ENCODE assay signal across 5 fruit fly cellular contexts in the genomic region with DNA sequence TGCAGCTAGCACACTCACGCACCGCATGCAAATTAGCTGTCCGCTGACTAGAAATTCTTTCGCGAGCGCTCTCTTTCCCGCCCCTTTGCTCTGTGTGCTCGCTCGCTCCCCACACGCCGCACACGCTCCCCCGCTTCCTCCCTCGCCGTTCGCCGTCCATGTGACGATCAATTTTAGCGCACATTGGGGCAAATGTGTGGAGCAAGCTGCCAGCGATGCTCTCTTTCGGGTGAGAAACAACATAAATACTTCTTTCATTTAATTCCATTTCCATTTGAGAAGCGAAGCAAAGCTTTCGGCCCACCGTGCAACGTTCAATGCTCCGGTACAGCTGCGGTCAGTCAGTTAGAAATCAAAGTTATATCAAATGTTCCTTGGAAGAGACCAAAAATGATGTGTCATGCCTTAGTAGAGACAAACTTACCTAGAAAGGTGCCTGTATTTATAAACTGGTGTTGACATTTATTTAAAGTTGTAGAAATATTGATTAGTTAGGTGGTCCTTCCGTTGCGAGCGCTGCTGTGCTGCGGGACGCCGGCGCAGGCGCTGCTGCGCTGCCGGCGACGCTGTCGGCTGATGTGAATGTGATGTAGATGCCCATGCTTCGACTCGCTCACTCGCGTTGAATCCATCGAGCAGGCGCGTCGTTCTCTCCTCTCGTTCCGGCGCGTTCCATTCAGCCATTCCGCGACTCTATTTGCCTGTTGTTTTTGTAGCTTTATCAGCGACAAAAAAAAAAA.
TF ChIP-seq lines count a peak whose summit lies in the region.

No protein-coding gene starts in this region.

TF ChIP-seq in whole organism, adult, 20 proteins besides CTCF, POLR2A, EP300 and RAD21 (continued from another document):
- TF ChIP-seq CG7045 (GFP tag; optimal IDR thresholded peaks at IDR 0.05; lab: Kevin White, UChicago) (peak; percentile 93), Clk (GFP tag; optimal IDR thresholded peaks at IDR 0.05; lab: Kevin White, UChicago) (peak; percentile 77), kay (GFP tag; lab: Kevin White, UChicago; ENCODE audit: borderline replicate concordance) (peak; percentile 56), CG12768 (GFP tag; optimal IDR thresholded peaks at IDR 0.05; lab: Kevin White, UChicago) (peak; percentile 85), ovo (GFP tag; optimal IDR thresholded peaks at IDR 0.05; lab: Kevin White, UChicago) (peak; percentile 46)

TF ChIP-seq in whole organism, embryonic, 481 proteins besides CTCF, POLR2A, EP300 and RAD21 (continued from another document and continues in another):
- TF ChIP-seq Bdp1 (GFP tag; optimal IDR thresholded peaks at IDR 0.05; lab: Kevin White, UChicago) (peak; percentile 90), Hmx (GFP tag; optimal IDR thresholded peaks at IDR 0.05; lab: Kevin White, UChicago) (peak; percentile 86), Hr3 (GFP tag; optimal IDR thresholded peaks at IDR 0.05; lab: Kevin White, UChicago) (peak; percentile 96), lab (GFP tag; optimal IDR thresholded peaks at IDR 0.05; lab: Kevin White, UChicago) (peak; percentile 99), CG15011 (GFP tag; optimal IDR thresholded peaks at IDR 0.05; lab: Kevin White, UChicago) (peak; percentile 94), gce (GFP tag; IDR thresholded peaks at IDR 0.05; lab: Robert Waterston, UW) (peak; percentile 93), pan (optimal IDR thresholded peaks at IDR 0.05; lab: Kevin White, UChicago) (no peak), pan (GFP tag; optimal IDR thresholded peaks at IDR 0.05 in 1 of 2, IDR thresholded peaks at IDR 0.05 in 1 of 2) (peak in 1 of 2 experiments; percentile 97), bigmax (GFP tag; optimal IDR thresholded peaks at IDR 0.05; lab: Kevin White, UChicago) (peak; percentile 62), CG17328 (GFP tag; IDR thresholded peaks at IDR 0.05; lab: Robert Waterston, UW) (peak; percentile 97), CG12155 (GFP tag; optimal IDR thresholded peaks at IDR 0.05; lab: Kevin White, UChicago) (peak; percentile 95), CG7556 (GFP tag; optimal IDR thresholded peaks at IDR 0.05; lab: Kevin White, UChicago) (peak; percentile 98), disco-r (GFP tag; optimal IDR thresholded peaks at IDR 0.05; lab: Kevin White, UChicago) (peak; percentile 95), CG8359 (GFP tag; optimal IDR thresholded peaks at IDR 0.05; lab: Kevin White, UChicago; ENCODE audit: borderline replicate concordance) (peak; percentile 89), twi (tag; optimal IDR thresholded peaks at IDR 0.05; lab: Kevin White, UChicago) (peak; percentile 89), ap (GFP tag; IDR thresholded peaks at IDR 0.05; lab: Robert Waterston, UW) (peak; percentile 93), CG12104 (GFP tag; optimal IDR thresholded peaks at IDR 0.05; lab: Kevin White, UChicago) (peak; percentile 94), zf30C (GFP tag; optimal IDR thresholded peaks at IDR 0.05; lab: Kevin White, UChicago) (peak; percentile 25), CG13894 (tag; optimal IDR thresholded peaks at IDR 0.05; lab: Kevin White, UChicago) (peak; percentile 94), kay (GFP tag; optimal IDR thresholded peaks at IDR 0.05; lab: Kevin White, UChicago) (peak; percentile 94), dpn (GFP tag; optimal IDR thresholded peaks at IDR 0.05; lab: Kevin White, UChicago) (peak; percentile 97 to 98), CG8924 (tag; optimal IDR thresholded peaks at IDR 0.05; lab: Kevin White, UChicago) (peak; percentile 98), YL-1 (GFP tag; optimal IDR thresholded peaks at IDR 0.05; lab: Kevin White, UChicago) (peak; percentile 91), Atf3 (GFP tag; optimal IDR thresholded peaks at IDR 0.05; lab: Kevin White, UChicago) (peak; percentile 92), fd96Cb (tag; optimal IDR thresholded peaks at IDR 0.05; lab: Kevin White, UChicago) (peak; percentile 95), Bteb2 (GFP tag; optimal IDR thresholded peaks at IDR 0.05; lab: Kevin White, UChicago) (peak; percentile 94), Mrtf (GFP tag; IDR thresholded peaks at IDR 0.05; lab: Robert Waterston, UW) (peak; percentile 95), H15 (GFP tag; IDR thresholded peaks at IDR 0.05; lab: Robert Waterston, UW) (peak; percentile 94)

TF ChIP-seq in whole organism, prepupa, 60 proteins besides CTCF, POLR2A, EP300 and RAD21 (continued from another document and continues in another):
- TF ChIP-seq pdm3 (GFP tag; optimal IDR thresholded peaks at IDR 0.05; lab: Kevin White, UChicago) (peak; percentile 98), CG4318 (GFP tag; optimal IDR thresholded peaks at IDR 0.05; lab: Kevin White, UChicago) (peak; percentile 97), Eip93F (GFP tag; optimal IDR thresholded peaks at IDR 0.05; lab: Kevin White, UChicago) (peak; percentile 95), CG11902 (GFP tag; optimal IDR thresholded peaks at IDR 0.05; lab: Kevin White, UChicago) (peak; percentile 95), ss (GFP tag; optimal IDR thresholded peaks at IDR 0.05; lab: Kevin White, UChicago) (peak; percentile 98), CG6163 (GFP tag; IDR thresholded peaks at IDR 0.05; lab: Robert Waterston, UW) (peak; percentile 98), eg (GFP tag; IDR thresholded peaks at IDR 0.05; lab: Robert Waterston, UW) (peak; percentile 97), Hr39 (GFP tag; optimal IDR thresholded peaks at IDR 0.05; lab: Kevin White, UChicago) (peak; percentile 99), Sox14 (GFP tag; optimal IDR thresholded peaks at IDR 0.05; lab: Kevin White, UChicago) (peak; percentile 99), CG16779 (tag; optimal IDR thresholded peaks at IDR 0.05; lab: Kevin White, UChicago) (peak; percentile 98), dac (GFP tag; optimal IDR thresholded peaks at IDR 0.05; lab: Kevin White, UChicago) (peak; percentile 98), achi (GFP tag; optimal IDR thresholded peaks at IDR 0.05; lab: Kevin White, UChicago) (peak; percentile 97), svp (GFP tag; lab: Kevin White, UChicago) (peak; percentile 99), CG11762 (GFP tag; optimal IDR thresholded peaks at IDR 0.05; lab: Kevin White, UChicago; ENCODE audit: insufficient read depth) (peak; percentile 95), Gug (GFP tag; IDR thresholded peaks at IDR 0.05; lab: Robert Waterston, UW) (peak; percentile 95), CG8119 (GFP tag; IDR thresholded peaks at IDR 0.05; lab: Robert Waterston, UW) (peak; percentile 98), CG8632 (GFP tag; optimal IDR thresholded peaks at IDR 0.05; lab: Kevin White, UChicago) (peak; percentile 96), Hr4 (GFP tag; optimal IDR thresholded peaks at IDR 0.05; lab: Kevin White, UChicago) (peak; percentile 97), CG7368 (GFP tag; optimal IDR thresholded peaks at IDR 0.05; lab: Kevin White, UChicago) (peak; percentile 96), CG8319 (GFP tag; optimal IDR thresholded peaks at IDR 0.05; lab: Kevin White, UChicago) (peak; percentile 96), CG9139 (GFP tag; optimal IDR thresholded peaks at IDR 0.05; lab: Kevin White, UChicago) (peak; percentile 95), Hr38 (GFP tag; optimal IDR thresholded peaks at IDR 0.05; lab: Kevin White, UChicago) (no peak), Ets96B (tag; optimal IDR thresholded peaks at IDR 0.05; lab: Kevin White, UChicago) (peak; percentile 97), net (GFP tag; optimal IDR thresholded peaks at IDR 0.05; lab: Kevin White, UChicago) (peak; percentile 98), Sox102F (GFP tag; optimal IDR thresholded peaks at IDR 0.05; lab: Kevin White, UChicago) (peak; percentile 98), cyc (GFP tag; optimal IDR thresholded peaks at IDR 0.05; lab: Kevin White, UChicago) (peak; percentile 98), fd85E (GFP tag; optimal IDR thresholded peaks at IDR 0.05; lab: Kevin White, UChicago) (peak; percentile 89), CG6276 (GFP tag; optimal IDR thresholded peaks at IDR 0.05; lab: Kevin White, UChicago) (peak; percentile 99), dsx (GFP tag; optimal IDR thresholded peaks at IDR 0.05; lab: Kevin White, UChicago; ENCODE audit: poor library complexity, severe bottlenecking) (peak; percentile 97), Ets21C (GFP tag; optimal IDR thresholded peaks at IDR 0.05; lab: Kevin White, UChicago) (peak; percentile 97)

TF ChIP-seq in whole organism, pupa, 21 proteins besides CTCF, POLR2A, EP300 and RAD21 (continued from another document):
- peak; percentile 92 for TF ChIP-seq Pif1B (GFP tag; optimal IDR thresholded peaks at IDR 0.05; lab: Kevin White, UChicago)
- peak; percentile 94 for TF ChIP-seq CG17806 (tag; optimal IDR thresholded peaks at IDR 0.05; lab: Kevin White, UChicago)
- peak; percentile 89 for TF ChIP-seq CG10348 (GFP tag; IDR thresholded peaks at IDR 0.05; lab: Robert Waterston, UW)
- TF ChIP-seq CG4496 (GFP tag; IDR thresholded peaks at IDR 0.05; lab: Robert Waterston, UW), result peak; percentile 98
TF ChIP-seq in whole organism, pupa: peak in this region for 21.

TF ChIP-seq in whole organism, wandering third instar larva, 38 proteins besides CTCF, POLR2A, EP300 and RAD21 (continued from another document):
- TF ChIP-seq ey (GFP tag; optimal IDR thresholded peaks at IDR 0.05; lab: Kevin White, UChicago) (peak; percentile 98), lola (GFP tag; optimal IDR thresholded peaks at IDR 0.05; lab: Kevin White, UChicago) (no peak), CG9705 (GFP tag; optimal IDR thresholded peaks at IDR 0.05; lab: Kevin White, UChicago) (peak; percentile 91), Hnf4 (GFP tag; optimal IDR thresholded peaks at IDR 0.05; lab: Kevin White, UChicago) (peak; percentile 96), CG32264 (GFP tag; optimal IDR thresholded peaks at IDR 0.05; lab: Kevin White, UChicago) (peak; percentile 95), br (GFP tag; optimal IDR thresholded peaks at IDR 0.05; lab: Kevin White, UChicago) (peak; percentile 98), OdsH (GFP tag; optimal IDR thresholded peaks at IDR 0.05; lab: Kevin White, UChicago) (peak; percentile 97), Hr83 (GFP tag; optimal IDR thresholded peaks at IDR 0.05; lab: Kevin White, UChicago; ENCODE audit: poor library complexity, severe bottlenecking) (peak; percentile 62), N (GFP tag; optimal IDR thresholded peaks at IDR 0.05; lab: Kevin White, UChicago) (no peak), Vsx2 (GFP tag; optimal IDR thresholded peaks at IDR 0.05; lab: Kevin White, UChicago; ENCODE audit: partially characterized antibody) (peak; percentile 44), Hr78 (GFP tag; optimal IDR thresholded peaks at IDR 0.05; lab: Kevin White, UChicago) (no peak), pan (optimal IDR thresholded peaks at IDR 0.05; lab: Kevin White, UChicago) (no peak), sv (GFP tag; optimal IDR thresholded peaks at IDR 0.05; lab: Kevin White, UChicago) (peak; percentile 97), CrebA (GFP tag; optimal IDR thresholded peaks at IDR 0.05; lab: Kevin White, UChicago; ENCODE audit: borderline replicate concordance) (peak; percentile 63), Sp1 (GFP tag; optimal IDR thresholded peaks at IDR 0.05; lab: Kevin White, UChicago) (peak; percentile 98), Dif (GFP tag; optimal IDR thresholded peaks at IDR 0.05; lab: Kevin White, UChicago; ENCODE audit: partially characterized antibody) (peak; percentile 55), dmrt93B (GFP tag; optimal IDR thresholded peaks at IDR 0.05; lab: Kevin White, UChicago) (peak; percentile 96), fru (GFP tag; optimal IDR thresholded peaks at IDR 0.05; lab: Kevin White, UChicago) (peak; percentile 98), Mio (GFP tag; optimal IDR thresholded peaks at IDR 0.05; lab: Kevin White, UChicago) (peak; percentile 85), woc (GFP tag; optimal IDR thresholded peaks at IDR 0.05; lab: Kevin White, UChicago) (peak; percentile 99)
